Worm (Caenorhabditis elegans) whole organism, late embryonic: ENCODE measurements around the gene figl-1.

ENCODE experiments used
- C08G9.2 ChIP-seq: sonication (generic microtip); optimal IDR thresholded peaks from 2 replicates; lab custom pipeline; 2016; ENCODE audit warnings: mild to moderate bottlenecking, missing genetic modification characterization, moderate library complexity, missing compliant biosample characterization
- C38D4.7 ChIP-seq: fragments of 200-800 bp; sonication (Bioruptor generic); optimal IDR thresholded peaks from 2 replicates; lab custom pipeline; 2018; ENCODE audit warnings: mild to moderate bottlenecking, missing genetic modification characterization, moderate library complexity, missing compliant biosample characterization
- F13H6.1 ChIP-seq: sonication (generic microtip); optimal IDR thresholded peaks from 2 replicates; lab custom pipeline; 2016; ENCODE audit warnings: missing genetic modification characterization, missing compliant biosample characterization
- K02D7.2 ChIP-seq: sonication (generic microtip); optimal IDR thresholded peaks from 2 replicates; lab custom pipeline; 2017; ENCODE audit warnings: mild to moderate bottlenecking, missing genetic modification characterization, missing compliant biosample characterization
- K09A11.1 ChIP-seq: sonication (generic microtip); optimal IDR thresholded peaks from 2 replicates; lab custom pipeline; 2017; ENCODE audit warnings: antibody characterized with exemption, mild to moderate bottlenecking, missing genetic modification characterization, missing compliant biosample characterization; ENCODE audit not compliant: insufficient read depth
- ama-1 ChIP-seq: fragments of 150-350 bp; optimal IDR thresholded peaks from 2 replicates; lab custom pipeline; 2014
- ceh-18 ChIP-seq: sonication (generic microtip); optimal IDR thresholded peaks from 2 replicates; lab custom pipeline; 2016; ENCODE audit warnings: missing genetic modification characterization, missing compliant biosample characterization
- ceh-30 ChIP-seq: fragments of 150-350 bp; optimal IDR thresholded peaks from 2 replicates; lab custom pipeline; 2014; ENCODE audit warnings: missing biosample characterization, missing genetic modification characterization
- ceh-34 ChIP-seq: sonication (generic microtip); optimal IDR thresholded peaks from 2 replicates; lab custom pipeline; 2016; ENCODE audit warnings: mild to moderate bottlenecking, missing genetic modification characterization, missing compliant biosample characterization
- ceh-48 ChIP-seq: sonication (generic microtip); optimal IDR thresholded peaks from 2 replicates; lab custom pipeline; 2016; ENCODE audit warnings: missing genetic modification characterization, inconsistent platforms, missing compliant biosample characterization
- che-1 ChIP-seq: sonication (generic microtip); optimal IDR thresholded peaks from 2 replicates; lab custom pipeline; 2016; ENCODE audit warnings: mild to moderate bottlenecking, missing genetic modification characterization, missing compliant biosample characterization
- dmd-4 ChIP-seq: sonication (generic microtip); optimal IDR thresholded peaks from 2 replicates; lab custom pipeline; 2016; ENCODE audit warnings: borderline replicate concordance, missing genetic modification characterization, missing compliant biosample characterization
- dve-1 ChIP-seq: sonication (generic microtip); optimal IDR thresholded peaks from 2 replicates; lab custom pipeline; 2017; ENCODE audit warnings: antibody characterized with exemption, mild to moderate bottlenecking, missing genetic modification characterization, missing compliant biosample characterization
- elt-4 ChIP-seq: sonication (generic microtip); optimal IDR thresholded peaks from 2 replicates; lab custom pipeline; 2016; ENCODE audit warnings: missing genetic modification characterization, missing compliant biosample characterization
- ets-4 ChIP-seq: sonication (generic microtip); optimal IDR thresholded peaks from 2 replicates; lab custom pipeline; 2016; ENCODE audit warnings: missing genetic modification characterization, missing compliant biosample characterization
- fkh-10 ChIP-seq: fragments of 150-350 bp; optimal IDR thresholded peaks from 2 replicates; lab custom pipeline; 2014; ENCODE audit warnings: missing biosample characterization, missing genetic modification reagents, missing genetic modification characterization
- gmeb-2 ChIP-seq: sonication (generic microtip); optimal IDR thresholded peaks from 2 replicates; lab custom pipeline; 2016; ENCODE audit warnings: missing genetic modification characterization, inconsistent platforms, missing compliant biosample characterization
- hlh-30 ChIP-seq: sonication (generic microtip); optimal IDR thresholded peaks from 2 replicates; lab custom pipeline; 2017; ENCODE audit warnings: antibody characterized with exemption, missing genetic modification characterization, missing compliant biosample characterization; ENCODE audit not compliant: insufficient read depth
- hlh-8 ChIP-seq: sonication (generic microtip); optimal IDR thresholded peaks from 2 replicates; lab custom pipeline; 2016; ENCODE audit warnings: missing genotype, missing genetic modification characterization, missing compliant biosample characterization
- lim-6 ChIP-seq: sonication (generic microtip); optimal IDR thresholded peaks from 2 replicates; lab custom pipeline; 2016; ENCODE audit warnings: missing genetic modification characterization, missing compliant biosample characterization
- lin-11 ChIP-seq: fragments of 200-800 bp; sonication (Bioruptor generic); optimal IDR thresholded peaks from 2 replicates; lab custom pipeline; 2018; ENCODE audit warnings: mild to moderate bottlenecking, missing genetic modification characterization, missing compliant biosample characterization
- madf-2 ChIP-seq: sonication (generic microtip); optimal IDR thresholded peaks from 2 replicates; lab custom pipeline; 2017; ENCODE audit warnings: missing genetic modification characterization, missing compliant biosample characterization
- nhr-11 ChIP-seq: fragments of 150-350 bp; optimal IDR thresholded peaks from 2 replicates; lab custom pipeline; 2014; ENCODE audit warnings: missing biosample characterization, missing genetic modification characterization
- nhr-232 ChIP-seq: sonication (generic microtip); optimal IDR thresholded peaks from 2 replicates; lab custom pipeline; 2016; ENCODE audit warnings: missing genetic modification characterization, missing compliant biosample characterization
- odd-2 ChIP-seq: sonication (generic microtip); optimal IDR thresholded peaks from 2 replicates; lab custom pipeline; 2017; ENCODE audit warnings: antibody characterized with exemption, mild to moderate bottlenecking, missing genetic modification characterization, missing compliant biosample characterization
- pag-3 ChIP-seq: sonication (generic microtip); optimal IDR thresholded peaks from 2 replicates; lab custom pipeline; 2016; ENCODE audit warnings: missing compliant biosample characterization, missing genetic modification characterization, borderline replicate concordance
- pax-1 ChIP-seq: fragments of 150-350 bp; optimal IDR thresholded peaks from 2 replicates; lab custom pipeline; 2014; ENCODE audit warnings: missing biosample characterization, missing genetic modification characterization
- pha-4 ChIP-seq: fragments of 150-350 bp; optimal IDR thresholded peaks from 2 replicates; lab custom pipeline; 2018; ENCODE audit warnings: missing biosample characterization, missing genetic modification reagents, missing genetic modification characterization
- ref-2 ChIP-seq: sonication (generic microtip); optimal IDR thresholded peaks from 2 replicates; lab custom pipeline; 2016; ENCODE audit warnings: missing genetic modification characterization, missing compliant biosample characterization
- sdc-2 ChIP-seq: sonication (generic microtip); optimal IDR thresholded peaks from 2 replicates; lab custom pipeline; 2016; ENCODE audit warnings: missing genotype, missing genetic modification characterization, missing compliant biosample characterization
- sox-2 ChIP-seq: fragments of 200-800 bp; sonication (Bioruptor generic); IDR thresholded peaks from 2 replicates; pipeline ENCODE4 v1.3.6; 2022; ENCODE audit warnings: missing genetic modification reagents, missing genetic modification characterization, missing compliant biosample characterization
- sox-4 ChIP-seq: sonication (generic microtip); optimal IDR thresholded peaks from 2 replicates; lab custom pipeline; 2017; ENCODE audit warnings: mild to moderate bottlenecking, missing genetic modification characterization, inconsistent platforms, missing compliant biosample characterization
- tbx-2 ChIP-seq: sonication (generic microtip); optimal IDR thresholded peaks from 2 replicates; lab custom pipeline; 2016; ENCODE audit warnings: missing genetic modification characterization, missing compliant biosample characterization
- tbx-7 ChIP-seq: sonication (generic microtip); optimal IDR thresholded peaks from 2 replicates; lab custom pipeline; 2016; ENCODE audit warnings: missing genotype, missing genetic modification characterization, missing compliant biosample characterization
- ttx-3 ChIP-seq: sonication (generic microtip); optimal IDR thresholded peaks from 2 replicates; lab custom pipeline; 2016; ENCODE audit warnings: missing genetic modification reagents, missing genetic modification characterization, missing compliant biosample characterization
- unc-42 ChIP-seq: sonication (generic microtip); optimal IDR thresholded peaks from 2 replicates; lab custom pipeline; 2016; ENCODE audit warnings: missing genotype, missing genetic modification characterization, missing compliant biosample characterization
- unc-55 ChIP-seq: sonication (generic microtip); optimal IDR thresholded peaks from 2 replicates; lab custom pipeline; 2017; ENCODE audit warnings: missing biosample characterization, missing genetic modification reagents, missing genetic modification characterization
- zip-5 ChIP-seq: sonication (generic microtip); optimal IDR thresholded peaks from 2 replicates; lab custom pipeline; 2016; ENCODE audit warnings: missing genetic modification characterization, missing compliant biosample characterization
- ztf-16 ChIP-seq: sonication (generic microtip); optimal IDR thresholded peaks from 2 replicates; lab custom pipeline; 2017; ENCODE audit warnings: missing genetic modification characterization, missing compliant biosample characterization

The figl-1 gene

DNA sequence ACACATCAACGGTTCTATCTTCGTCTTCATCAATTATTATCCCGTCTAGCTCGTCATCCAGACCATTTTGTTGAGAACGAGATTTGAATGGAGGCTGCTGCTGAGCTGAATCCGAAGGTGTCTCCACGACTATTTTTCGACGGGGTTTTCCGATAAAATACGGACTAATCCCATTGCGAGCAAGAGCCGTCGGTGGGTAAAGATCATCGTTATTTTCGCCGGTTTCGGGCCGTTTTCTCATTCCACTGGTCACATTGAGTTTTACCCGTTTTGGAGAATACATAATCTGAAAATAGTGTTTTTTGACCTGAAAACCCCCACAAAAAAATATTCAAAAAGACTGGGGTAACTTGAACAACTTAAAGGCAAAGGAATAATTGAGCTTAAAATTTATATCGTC, at the start of gene figl-1:
Gene figl-1 (minus strand): TSS at position 286 of the 400 bp plus-strand sequence.
- TF ChIP-seq lim-6 (tag; lab: Kevin White, UChicago) (no peak), ztf-16 (tag; lab: Kevin White, UChicago) (no peak), che-1 (no peak), pag-3 (tag; lab: Kevin White, UChicago) (no peak), ceh-48 (tag; lab: Kevin White, UChicago) (no peak), ttx-3 (no peak), dmd-4 (tag; lab: Kevin White, UChicago) (no peak), K09A11.1 (tag; lab: Kevin White, UChicago) (no peak), ceh-34 (tag; lab: Kevin White, UChicago) (no peak), unc-42 (tag; lab: Kevin White, UChicago) (no peak), gmeb-2 (no peak), zip-5 (tag; lab: Kevin White, UChicago) (no peak), ref-2 (no peak), ceh-30 (no peak)

DNA sequence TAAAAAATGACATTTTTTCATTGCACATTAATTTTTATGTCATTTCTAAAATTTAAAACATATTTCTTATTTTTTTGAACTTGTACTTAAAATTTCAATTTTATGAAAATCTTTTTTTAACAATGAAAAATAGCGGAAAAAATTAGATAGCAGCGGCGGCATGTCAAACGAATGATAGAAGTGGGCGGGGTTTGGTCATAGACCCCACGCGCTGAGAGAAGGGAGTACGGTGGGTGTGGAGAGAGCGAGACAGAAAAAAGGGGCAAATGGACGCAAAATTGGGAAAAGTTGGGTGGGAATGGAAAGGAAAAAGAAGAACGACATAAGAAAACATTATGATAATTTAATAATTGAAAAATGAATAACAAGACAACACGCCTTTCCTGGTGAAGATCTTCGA, 42.1 kb upstream of the figl-1 start:
- TF ChIP-seq sdc-2 (tag; lab: Kevin White, UChicago) (no peak), madf-2 (tag; lab: Kevin White, UChicago) (no peak), gmeb-2 (no peak), F13H6.1 (tag; lab: Kevin White, UChicago) (no peak)

DNA sequence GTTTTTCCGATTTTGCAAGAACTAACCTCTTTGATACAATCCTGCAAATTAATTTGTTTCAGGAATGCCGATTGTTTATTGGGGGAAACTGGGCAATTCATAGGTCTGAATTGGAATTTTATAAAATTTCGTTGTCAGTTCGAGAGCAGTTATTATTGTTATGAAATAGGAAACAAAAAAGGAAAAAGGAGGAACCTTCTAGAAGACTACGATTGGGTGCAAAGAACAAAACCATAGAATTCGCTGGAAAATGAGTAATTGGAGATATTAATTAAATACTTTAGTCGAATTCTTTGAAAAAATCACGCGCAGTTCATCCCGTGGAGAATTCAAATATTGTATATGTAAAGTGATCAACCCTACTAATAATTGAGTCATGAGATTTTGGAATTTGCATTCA, 41.6 kb upstream of the figl-1 start, which contains the start of gene F13A2.9:
Gene F13A2.9 (minus strand): TSS at position 101 of the 400 bp plus-strand sequence.
- TF ChIP-seq ref-2 (no peak), nhr-11 (no peak), C08G9.2 (tag; lab: Kevin White, UChicago) (no peak), pax-1 (tag; lab: Kevin White, UChicago) (no peak), dmd-4 (tag; lab: Kevin White, UChicago) (no peak), che-1 (no peak), pha-4 (no peak), tbx-2 (no peak), elt-4 (tag; lab: Kevin White, UChicago) (no peak), hlh-8 (no peak), zip-5 (tag; lab: Kevin White, UChicago) (no peak), ceh-18 (no peak), tbx-7 (tag; lab: Kevin White, UChicago) (no peak), odd-2 (tag; lab: Kevin White, UChicago) (no peak), unc-55 (no peak), nhr-232 (no peak), sox-2 (GFP tag; lab: Robert Waterston, UW) (no peak), dve-1 (tag; lab: Kevin White, UChicago) (no peak)

DNA sequence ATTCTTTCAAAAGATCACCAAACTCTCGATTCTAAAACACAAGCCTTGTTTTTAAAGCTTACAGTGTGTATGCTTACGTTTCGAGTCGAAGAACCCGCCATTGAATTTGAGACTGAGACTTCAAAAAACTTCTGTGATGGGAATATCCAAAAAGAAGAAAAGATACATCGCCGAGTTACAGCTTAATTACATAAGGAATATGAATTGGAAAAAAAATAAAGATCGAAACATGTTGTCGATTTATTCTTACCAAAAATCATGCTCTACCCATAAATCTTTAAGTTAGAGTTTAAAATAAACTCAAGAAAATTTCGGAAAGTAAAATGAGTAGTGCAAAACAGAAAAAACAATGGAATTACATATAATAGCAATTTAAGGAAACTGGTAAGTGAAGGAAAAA, 40.4 kb upstream of the figl-1 start, which contains the start of gene F13A2.10:
Gene F13A2.10 (minus strand): TSS at position 101 of the 400 bp plus-strand sequence.
- TF ChIP-seq che-1 (no peak), hlh-30 (tag; lab: Kevin White, UChicago) (no peak), ama-1 (lab: Kevin White, UChicago) (no peak), tbx-7 (tag; lab: Kevin White, UChicago) (no peak), pax-1 (tag; lab: Kevin White, UChicago) (no peak), ttx-3 (no peak), C38D4.7 (GFP tag; lab: Kevin White, UChicago) (no peak), ets-4 (tag; lab: Kevin White, UChicago) (no peak), fkh-10 (GFP tag; lab: Kevin White, UChicago) (no peak), lin-11 (tag; lab: Kevin White, UChicago) (no peak), K02D7.2 (no peak), sox-4 (tag; lab: Kevin White, UChicago) (no peak), ztf-16 (tag; lab: Kevin White, UChicago) (no peak)
